Worm (Caenorhabditis elegans) whole organism, midembryonic: ENCODE results near the gene R04B3.3.
A peak's percentile ranks its signal among the peaks of the same experiment; 100 is the strongest.

ENCODE experiments used
- T22C8.4 ChIP-seq: fragments of 200-800 bp; sonication (Bioruptor generic); IDR thresholded peaks from 2 replicates; pipeline ENCODE4 v1.3.6; 2022; ENCODE audit warnings: missing genetic modification characterization, missing compliant biosample characterization
- cog-1 ChIP-seq: sonication (generic microtip); optimal IDR thresholded peaks from 2 replicates; lab custom pipeline; 2016; ENCODE audit warnings: missing genetic modification characterization, missing compliant biosample characterization
- flt-1 ChIP-seq: fragments of 200-800 bp; sonication (Bioruptor generic); IDR thresholded peaks from 2 replicates; pipeline ENCODE4 v1.3.6; 2022; ENCODE audit warnings: missing genetic modification characterization, missing compliant biosample characterization
- klf-2 ChIP-seq: fragments of 200-800 bp; sonication (Bioruptor generic); conservative IDR thresholded peaks from 2 replicates; pipeline ENCODE4 v1.3.6; 2022; ENCODE audit warnings: missing genetic modification reagents, missing genetic modification characterization, missing compliant biosample characterization
- med-1 ChIP-seq: sonication (generic microtip); optimal IDR thresholded peaks from 2 replicates; lab custom pipeline; 2017; ENCODE audit warnings: missing genetic modification characterization, mild to moderate bottlenecking, missing compliant biosample characterization, antibody characterized with exemption, missing genetic modification reagents; ENCODE audit not compliant: insufficient read depth
- ref-1 ChIP-seq: fragments of 200-800 bp; sonication (Bioruptor generic); conservative IDR thresholded peaks from 2 replicates; pipeline ENCODE4 v1.3.6; 2022; ENCODE audit warnings: missing genetic modification reagents, missing genetic modification characterization, missing compliant biosample characterization
- tab-1 ChIP-seq: fragments of 200-800 bp; sonication (Bioruptor generic); IDR thresholded peaks from 2 replicates; pipeline ENCODE4 v1.3.6; 2022; ENCODE audit warnings: missing genetic modification characterization, missing compliant biosample characterization
- ztf-23 ChIP-seq: fragments of 200-800 bp; sonication (Bioruptor generic); IDR thresholded peaks from 2 replicates; pipeline ENCODE4 v1.3.6; 2022; ENCODE audit warnings: missing genetic modification reagents, missing genetic modification characterization, missing compliant biosample characterization
- ztf-29 ChIP-seq: fragments of 200-800 bp; sonication (Bioruptor generic); IDR thresholded peaks from 2 replicates; pipeline ENCODE4 v1.3.6; 2022; ENCODE audit warnings: missing genetic modification reagents, missing genetic modification characterization, missing compliant biosample characterization

R04B3.3 gene

ce11 chrX:2494296-2494695 lies 18.5 kb upstream of the R04B3.3 start:
- no peak for TF ChIP-seq ztf-23 (GFP tag; lab: Robert Waterston, UW)
- no peak for TF ChIP-seq med-1 (GFP tag; lab: Kevin White, UChicago)
- no peak for TF ChIP-seq klf-2 (GFP tag; lab: Robert Waterston, UW)
- no peak for TF ChIP-seq ref-1
- TF ChIP-seq cog-1 (tag; lab: Kevin White, UChicago): no peak
- TF ChIP-seq T22C8.4 (GFP tag; lab: Robert Waterston, UW): no peak
- TF ChIP-seq ztf-29 (GFP tag; lab: Robert Waterston, UW): no peak
- no peak for TF ChIP-seq tab-1 (GFP tag; lab: Robert Waterston, UW)
- TF ChIP-seq flt-1 (GFP tag; lab: Robert Waterston, UW): no peak

- TF ChIP-seq ztf-29 (GFP tag; lab: Robert Waterston, UW) (no peak), cog-1 (tag; lab: Kevin White, UChicago) (no peak), flt-1 (GFP tag; lab: Robert Waterston, UW) (no peak), med-1 (GFP tag; lab: Kevin White, UChicago) (no peak), ref-1 (no peak), T22C8.4 (GFP tag; lab: Robert Waterston, UW) (no peak), tab-1 (GFP tag; lab: Robert Waterston, UW) (no peak), ztf-23 (GFP tag; lab: Robert Waterston, UW) (no peak)
Measured at ce11 chrX:2493586-2494175, 17.9 kb upstream of the R04B3.3 start.

DNA sequence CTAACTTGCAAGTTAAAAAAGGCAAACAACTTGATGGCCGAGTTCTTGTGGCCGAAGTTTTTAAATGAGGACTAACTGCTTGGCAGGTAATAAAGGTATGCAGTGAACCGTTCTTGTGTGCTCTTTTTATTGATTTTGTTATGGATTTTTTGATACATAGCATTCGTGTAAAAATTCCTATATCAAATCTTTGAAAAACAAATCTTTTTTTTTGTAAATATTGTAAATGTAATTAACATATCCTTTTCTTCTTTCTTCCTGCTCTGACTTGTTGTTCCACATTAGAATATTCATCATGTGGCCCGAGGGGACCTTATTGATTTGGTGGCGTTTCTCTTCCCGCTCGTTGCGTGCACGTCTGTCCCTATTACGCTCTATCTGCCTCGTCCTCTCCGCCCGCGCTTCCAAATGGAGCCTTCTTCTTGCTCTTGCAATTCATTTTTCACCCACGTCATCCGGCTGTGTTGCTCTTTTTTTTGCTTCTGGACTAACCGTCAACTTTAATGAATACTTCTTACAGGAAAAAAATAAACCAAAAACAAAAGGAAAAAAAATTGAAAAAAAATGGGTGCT lies 12.8 kb upstream of the R04B3.3 start, which contains the start of gene hid-1:
Gene hid-1 (plus strand): TSS at position 523 of the 573 bp plus-strand sequence.
- TF ChIP-seq T22C8.4 (GFP tag; lab: Robert Waterston, UW) (0 out of 2 replicates have a peak, but pooled peaks have one; percentile 31), ref-1 (no peak), flt-1 (GFP tag; lab: Robert Waterston, UW) (no peak), klf-2 (GFP tag; lab: Robert Waterston, UW) (no peak)

DNA sequence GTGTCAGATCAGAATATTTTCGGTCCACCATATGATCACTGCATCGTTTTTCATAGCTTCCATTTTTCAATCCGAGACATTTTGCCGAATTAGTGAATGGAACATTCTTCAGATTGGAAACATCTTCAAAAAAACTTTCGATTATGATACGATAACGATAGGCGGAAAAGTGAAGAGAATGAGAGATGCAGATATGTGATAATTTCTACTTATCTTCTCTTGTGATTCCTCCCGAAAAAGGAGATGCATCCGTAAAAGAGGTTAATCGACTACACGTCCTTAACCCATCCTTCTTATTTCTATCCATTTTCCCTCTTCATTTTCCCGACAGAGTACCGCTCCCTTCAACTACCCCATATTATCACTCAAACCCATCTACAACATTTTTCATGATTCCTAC lies 7.3 kb upstream of the R04B3.3 start, which contains the start of gene K02E10.4:
Gene K02E10.4 (plus strand): TSS at position 186 of the 400 bp plus-strand sequence.
- TF ChIP-seq med-1 (GFP tag; lab: Kevin White, UChicago) (no peak), klf-2 (GFP tag; lab: Robert Waterston, UW) (no peak), flt-1 (GFP tag; lab: Robert Waterston, UW) (no peak)

DNA sequence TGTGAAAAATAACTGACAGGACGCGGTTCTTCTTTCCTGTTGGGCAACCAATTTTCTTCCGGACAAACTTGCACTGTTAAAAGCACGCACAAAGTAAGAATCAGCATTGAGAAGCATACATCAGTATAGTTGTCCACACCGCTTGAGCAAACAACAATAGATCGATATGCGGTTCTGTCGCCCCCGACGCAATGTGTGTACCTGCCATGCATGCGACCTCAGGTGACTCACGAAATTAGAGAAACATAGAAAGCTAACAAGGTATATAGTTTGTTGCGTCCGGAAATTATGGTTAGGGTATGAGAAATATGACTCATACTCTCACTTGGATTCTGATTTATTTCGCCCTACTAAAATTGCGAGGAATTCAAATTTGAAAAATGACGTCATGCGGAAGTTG lies 6.8 kb upstream of the R04B3.3 start, which contains the start of gene K02E10.6:
Gene K02E10.6 (minus strand): TSS at position 149 of the 400 bp plus-strand sequence.
- TF ChIP-seq cog-1 (tag; lab: Kevin White, UChicago) (no peak), ztf-29 (GFP tag; lab: Robert Waterston, UW) (no peak), ztf-23 (GFP tag; lab: Robert Waterston, UW) (no peak), med-1 (GFP tag; lab: Kevin White, UChicago) (no peak), tab-1 (GFP tag; lab: Robert Waterston, UW) (no peak), flt-1 (GFP tag; lab: Robert Waterston, UW) (no peak), klf-2 (GFP tag; lab: Robert Waterston, UW) (no peak), ref-1 (no peak)

DNA sequence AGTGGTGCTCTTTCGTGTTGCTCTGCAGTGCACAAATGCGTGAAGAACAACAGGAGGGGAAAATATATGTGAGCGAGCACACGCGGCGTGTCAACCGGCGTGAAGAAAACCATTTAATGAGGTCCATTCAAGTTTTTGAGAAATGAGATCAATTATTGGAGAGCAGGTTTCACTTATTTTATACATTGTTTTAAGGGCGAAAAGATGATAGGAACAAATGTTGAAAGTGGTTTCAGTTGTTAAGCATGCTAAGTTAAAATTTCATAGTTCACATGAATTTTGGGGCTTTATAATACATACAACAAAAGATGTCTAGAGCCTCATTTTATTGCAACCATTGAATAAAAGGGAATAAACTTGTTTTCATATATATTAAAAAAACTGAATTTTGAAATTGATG lies 3.0 kb upstream of the R04B3.3 start, which contains the start of gene K02E10.5:
Gene K02E10.5 (minus strand): TSS at position 101 of the 400 bp plus-strand sequence.
- no peak for TF ChIP-seq ztf-23 (GFP tag; lab: Robert Waterston, UW)
- no peak for TF ChIP-seq ztf-29 (GFP tag; lab: Robert Waterston, UW)
- TF ChIP-seq ref-1: no peak
- no peak for TF ChIP-seq flt-1 (GFP tag; lab: Robert Waterston, UW)
- TF ChIP-seq T22C8.4 (GFP tag; lab: Robert Waterston, UW): no peak
- no peak for TF ChIP-seq klf-2 (GFP tag; lab: Robert Waterston, UW)
- no peak for TF ChIP-seq med-1 (GFP tag; lab: Kevin White, UChicago)
- TF ChIP-seq cog-1 (tag; lab: Kevin White, UChicago): no peak

DNA sequence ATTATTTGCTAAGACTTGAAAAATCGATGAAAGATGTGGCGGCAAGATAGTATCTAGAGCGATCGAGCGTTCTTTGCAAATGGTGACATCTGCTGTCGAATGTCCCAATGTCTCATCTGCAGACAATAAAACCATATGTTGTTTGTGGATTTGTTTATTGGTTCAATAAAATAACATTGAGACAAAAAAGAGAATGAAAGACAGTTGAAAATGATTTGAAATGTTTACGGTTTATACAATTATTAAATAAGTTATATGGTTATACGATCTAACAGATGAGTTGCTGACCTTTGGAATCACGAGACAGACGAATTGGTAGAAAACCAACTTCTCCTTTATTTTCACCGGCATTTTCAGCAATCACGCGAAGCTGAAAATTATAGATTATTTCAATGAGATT lies 2.2 kb downstream of the R04B3.3 start, which contains the start of gene R04B3.2:
Gene R04B3.2 (minus strand): TSS at position 101 of the 400 bp plus-strand sequence.
- TF ChIP-seq ref-1 (no peak), T22C8.4 (GFP tag; lab: Robert Waterston, UW) (no peak), klf-2 (GFP tag; lab: Robert Waterston, UW) (no peak), cog-1 (tag; lab: Kevin White, UChicago) (no peak), ztf-29 (GFP tag; lab: Robert Waterston, UW) (no peak), flt-1 (GFP tag; lab: Robert Waterston, UW) (no peak), med-1 (GFP tag; lab: Kevin White, UChicago) (no peak), tab-1 (GFP tag; lab: Robert Waterston, UW) (no peak), ztf-23 (GFP tag; lab: Robert Waterston, UW) (no peak)

ce11 chrX:2471303-2471702 lies 4.5 kb downstream of the R04B3.3 start, which contains the start of gene R04B3.1:
Gene R04B3.1 (minus strand): TSS chrX:2471403.
- no peak for TF ChIP-seq ztf-23 (GFP tag; lab: Robert Waterston, UW)
- no peak for TF ChIP-seq klf-2 (GFP tag; lab: Robert Waterston, UW)
- no peak for TF ChIP-seq flt-1 (GFP tag; lab: Robert Waterston, UW)

- TF ChIP-seq T22C8.4 (GFP tag; lab: Robert Waterston, UW) (no peak), klf-2 (GFP tag; lab: Robert Waterston, UW) (no peak), tab-1 (GFP tag; lab: Robert Waterston, UW) (no peak), flt-1 (GFP tag; lab: Robert Waterston, UW) (no peak), med-1 (GFP tag; lab: Kevin White, UChicago) (no peak), cog-1 (tag; lab: Kevin White, UChicago) (no peak), ref-1 (no peak), ztf-23 (GFP tag; lab: Robert Waterston, UW) (no peak), ztf-29 (GFP tag; lab: Robert Waterston, UW) (no peak)
Measured at ce11 chrX:2464064-2464463, 11.7 kb downstream of the R04B3.3 start.
